Worm (Caenorhabditis elegans): ENCODE measurements around the gene rpc-25.
A peak's percentile ranks its signal among the peaks of the same experiment; 100 is the strongest.

Gene rpc-25

DNA sequence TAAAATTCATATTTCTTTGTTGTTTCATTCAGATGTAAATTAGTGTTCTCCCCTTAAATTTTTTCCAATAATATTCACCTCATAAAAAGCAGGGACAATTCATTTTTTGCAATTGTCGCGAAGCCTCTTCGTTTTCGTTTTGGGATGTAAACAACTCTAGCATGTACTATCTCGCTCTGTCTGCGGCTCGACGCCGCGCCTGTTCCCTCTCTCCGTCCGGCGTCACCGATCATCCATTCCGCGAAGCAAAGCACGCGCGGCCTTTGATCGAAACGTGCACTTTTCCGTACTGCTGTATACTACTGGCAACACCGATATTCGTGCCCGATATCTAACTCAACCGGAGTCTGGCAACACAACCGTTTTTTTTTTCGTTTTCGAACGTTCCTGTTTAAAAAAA is 40.6 kb upstream of the rpc-25 start (continued):
- TF ChIP-seq K12H6.12 (tag; optimal IDR thresholded peaks at IDR 0.05) (no peak), F33H1.4 (GFP tag; IDR thresholded peaks at IDR 0.05) (no peak), hrde-1 (tag; optimal IDR thresholded peaks at IDR 0.05; ENCODE audit: borderline replicate concordance) (no peak), die-1 (tag; optimal IDR thresholded peaks at IDR 0.05) (no peak), lin-26 (GFP tag; IDR thresholded peaks at IDR 0.05) (peak; percentile 44; the same call in 1 of the 2 replicates), tlf-1 (GFP tag; optimal IDR thresholded peaks at IDR 0.05) (no peak), let-526 (GFP tag; IDR thresholded peaks at IDR 0.05) (peak; percentile 10; the same call in 1 of the 2 replicates), ceh-58 (GFP tag; IDR thresholded peaks at IDR 0.05) (no peak), ceh-40 (GFP tag; IDR thresholded peaks at IDR 0.05) (0 out of 2 replicates have a peak, but pooled peaks have one; percentile 48)

ce11 chrV:10246443-10246885 is 40.1 kb upstream of the rpc-25 start:
- TF ChIP-seq lsl-1 (GFP tag; optimal IDR thresholded peaks at IDR 0.05): peak; percentile 5
- TF ChIP-seq hmg-1.2 (GFP tag; IDR thresholded peaks at IDR 0.05): peak; percentile 24; the same call in 1 of the 2 replicates
- TF ChIP-seq madf-6 (GFP tag; IDR thresholded peaks at IDR 0.05): peak; percentile 50
- no peak for TF ChIP-seq pbrm-1 (GFP tag; IDR thresholded peaks at IDR 0.05)
- TF ChIP-seq lin-40 (tag; optimal IDR thresholded peaks at IDR 0.05): no peak
- peak in 1 of 3 experiments; percentile 54 for TF ChIP-seq lin-35 (GFP tag; optimal IDR thresholded peaks at IDR 0.05)
- TF ChIP-seq K11D2.4 (GFP tag; IDR thresholded peaks at IDR 0.05): 0 out of 2 replicates have a peak, but pooled peaks have one; percentile 52
- TF ChIP-seq ztf-26 (tag; optimal IDR thresholded peaks at IDR 0.05): no peak
- no peak for TF ChIP-seq ekl-4 (GFP tag; IDR thresholded peaks at IDR 0.05)
- TF ChIP-seq madf-8 (GFP tag; conservative IDR thresholded peaks at IDR 0.05): 0 out of 2 replicates have a peak, but pooled peaks have one; percentile 23
- TF ChIP-seq cebp-1 (GFP tag; IDR thresholded peaks at IDR 0.05): no peak
- TF ChIP-seq cebp-1 (tag; optimal IDR thresholded peaks at IDR 0.05): peak; percentile 28
- TF ChIP-seq F33H1.4 (GFP tag; IDR thresholded peaks at IDR 0.05): no peak
- peak; percentile 74 for TF ChIP-seq K12H6.12 (tag; optimal IDR thresholded peaks at IDR 0.05)
- TF ChIP-seq lin-54 (GFP tag; optimal IDR thresholded peaks at IDR 0.05): peak; percentile 59
- peak; percentile 19 for TF ChIP-seq dpl-1 (GFP tag; optimal IDR thresholded peaks at IDR 0.05)
- TF ChIP-seq ceh-91 (GFP tag; IDR thresholded peaks at IDR 0.05): peak; percentile 46
- TF ChIP-seq xnd-1 (tag; optimal IDR thresholded peaks at IDR 0.05): peak; percentile 1
- no peak for TF ChIP-seq ztf-3 (GFP tag; optimal IDR thresholded peaks at IDR 0.05)
- peak; percentile 16; the same call in 1 of the 2 replicates for TF ChIP-seq dox-1 (GFP tag; IDR thresholded peaks at IDR 0.05)
- peak; percentile 45 for TF ChIP-seq somi-1 (GFP tag; optimal IDR thresholded peaks at IDR 0.05)
- peak; percentile 61 for TF ChIP-seq efl-1 (GFP tag; optimal IDR thresholded peaks at IDR 0.05)
- peak; percentile 34 for TF ChIP-seq attf-5 (GFP tag; optimal IDR thresholded peaks at IDR 0.05)
- peak; percentile 37; the same call in 1 of the 2 replicates for TF ChIP-seq D2030.7 (GFP tag; IDR thresholded peaks at IDR 0.05)
- TF ChIP-seq snpc-1.1 (tag; optimal IDR thresholded peaks at IDR 0.05; ENCODE audit: insufficient read depth): no peak
- no peak for TF ChIP-seq atf-7 (tag; optimal IDR thresholded peaks at IDR 0.05)

DNA sequence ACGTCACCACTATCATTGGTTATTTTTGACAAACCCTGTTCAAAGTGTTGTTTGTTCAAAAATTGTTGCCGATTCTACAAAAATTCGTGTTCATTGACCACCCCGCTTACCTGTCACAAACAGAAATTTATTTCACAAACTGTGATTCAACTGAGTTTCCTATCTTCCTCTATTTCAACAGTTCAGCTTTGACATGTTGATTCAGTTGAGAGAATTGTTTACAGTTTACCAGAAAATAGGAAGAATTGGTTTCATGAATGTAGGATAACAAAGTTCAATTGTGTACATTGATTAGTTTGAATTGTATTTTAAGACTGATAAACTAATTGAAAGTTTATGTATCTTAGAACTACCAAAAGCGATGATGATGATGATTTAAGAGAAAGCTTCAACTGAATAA is 39.2 kb upstream of the rpc-25 start:
- TF ChIP-seq unc-62 (GFP tag; optimal IDR thresholded peaks at IDR 0.05) (peak; percentile 91), B0336.3 (GFP tag; IDR thresholded peaks at IDR 0.05) (no peak), Y56A3A.18 (GFP tag; IDR thresholded peaks at IDR 0.05) (no peak), dpff-1 (tag; optimal IDR thresholded peaks at IDR 0.05) (no peak), bed-1 (GFP tag; IDR thresholded peaks at IDR 0.05) (no peak), madf-3 (GFP tag; IDR thresholded peaks at IDR 0.05) (no peak), egrh-3 (GFP tag; IDR thresholded peaks at IDR 0.05) (no peak), Y53F4B.3 (GFP tag; IDR thresholded peaks at IDR 0.05) (no peak), nhr-90 (tag; optimal IDR thresholded peaks at IDR 0.05) (no peak), ceh-91 (GFP tag; IDR thresholded peaks at IDR 0.05) (no peak), cebp-1 (GFP tag; IDR thresholded peaks at IDR 0.05) (no peak), cebp-1 (tag; optimal IDR thresholded peaks at IDR 0.05) (peak; percentile 34), lin-54 (GFP tag; optimal IDR thresholded peaks at IDR 0.05) (no peak), ztf-22 (GFP tag; optimal IDR thresholded peaks at IDR 0.05) (no peak), ekl-4 (GFP tag; IDR thresholded peaks at IDR 0.05) (no peak), akir-1 (GFP tag; optimal IDR thresholded peaks at IDR 0.05) (no peak), nhr-120 (GFP tag; IDR thresholded peaks at IDR 0.05) (no peak)

Data from whole organism, young adult.